Fruit fly (Drosophila melanogaster) whole organism, larva: ENCODE results near the gene Rad1.
A peak's percentile ranks its signal among the peaks of the same experiment; 100 is the strongest.

Experiments
- noc ChIP-seq: fragments of 200-800 bp; sonication (Bioruptor generic); optimal IDR thresholded peaks from 3 replicates; lab custom pipeline; 2019; ENCODE audit warnings: missing biosample characterization, mild to moderate bottlenecking, missing genetic modification characterization, moderate library complexity

The Rad1 gene

dm6 chr2L:2574717-2575273 is at the start of gene Rad1, which contains the start of gene Sws1:
TSS of gene Rad1 (minus strand) at chr2L:2575052.
TSS of gene Sws1 (minus strand) at chr2L:2575052.
- no peak for TF ChIP-seq noc (tag; lab: Kevin White, UChicago)

DNA sequence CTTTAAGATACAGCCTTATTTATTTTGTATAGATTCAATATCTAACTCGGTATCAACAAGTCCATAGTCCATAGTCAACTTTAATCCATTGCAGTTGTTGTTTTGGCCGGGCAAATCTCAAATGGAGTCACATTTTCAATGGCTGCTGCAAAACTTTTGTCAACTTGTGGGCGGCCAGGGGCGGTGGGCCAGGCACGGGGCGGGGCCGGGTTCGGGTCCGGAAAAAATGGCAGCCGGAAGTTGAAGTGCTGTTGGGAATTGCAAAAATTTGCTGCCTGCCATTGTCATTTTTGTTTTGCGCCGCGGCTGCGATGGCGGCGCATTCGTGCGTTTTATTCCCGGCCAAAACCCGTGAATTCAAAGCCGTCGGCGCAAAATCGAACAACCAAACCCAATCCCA is 49.1 kb upstream of the Rad1 start:
- TF ChIP-seq noc (tag; lab: Kevin White, UChicago): no peak

DNA sequence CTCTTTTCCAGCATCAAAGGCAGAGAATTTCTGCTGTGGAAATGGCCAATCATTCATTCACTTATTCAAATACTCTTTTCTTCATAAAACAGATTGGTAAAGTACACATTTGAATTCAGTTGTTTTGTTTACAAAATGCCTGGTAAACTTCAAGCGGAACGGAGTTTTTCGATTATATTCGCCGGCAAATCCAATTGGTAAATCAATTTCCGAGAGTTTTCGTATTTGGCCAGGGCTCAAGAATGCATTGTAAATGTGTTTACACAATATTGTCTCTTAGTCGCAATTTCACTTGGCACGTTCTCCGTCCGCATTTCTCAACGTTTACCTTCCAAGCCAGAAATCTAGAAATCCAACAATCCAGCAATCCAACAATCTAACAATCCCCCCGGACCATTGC is 45.0 kb upstream of the Rad1 start, which contains the start of gene CG43403:
Gene CG43403, plus strand, starts transcription at position 301 of the 400 bp plus-strand sequence.
- no peak for TF ChIP-seq noc (tag; lab: Kevin White, UChicago)

DNA sequence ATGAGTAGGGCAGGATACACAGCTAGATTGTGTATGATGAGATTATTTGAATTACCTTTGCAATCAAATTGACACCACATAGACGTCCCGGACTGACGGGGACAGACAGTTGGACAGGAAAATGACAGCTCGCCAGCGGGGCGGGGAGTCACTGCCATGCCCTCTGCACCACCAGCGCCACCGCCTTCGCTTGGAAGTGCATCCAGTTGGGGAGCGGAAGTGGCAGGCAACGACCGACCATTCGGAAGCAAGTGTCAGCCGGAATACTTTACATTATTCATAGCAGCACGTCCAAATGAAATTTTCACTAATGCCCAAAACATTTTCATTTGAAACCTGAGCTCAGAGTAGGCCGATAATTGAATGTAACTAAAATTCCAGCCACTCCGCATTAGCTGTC is 34.8 kb upstream of the Rad1 start, which contains the start of gene CG15395:
Gene CG15395, plus strand, starts transcription at position 301 of the 400 bp plus-strand sequence.
- no peak for TF ChIP-seq noc (tag; lab: Kevin White, UChicago)

dm6 chr2L:2606725-2607124 is 31.9 kb upstream of the Rad1 start:
- TF ChIP-seq noc (tag; lab: Kevin White, UChicago): no peak

dm6 chr2L:2591569-2591968 is 16.7 kb upstream of the Rad1 start, which contains the start of gene CG15394:
TSS of gene CG15394 (plus strand) at chr2L:2591869.
- no peak for TF ChIP-seq noc (tag; lab: Kevin White, UChicago)

dm6 chr2L:2585285-2585684 is 10.4 kb upstream of the Rad1 start, which contains the start of gene Drp1:
TSS of gene Drp1 (minus strand) at chr2L:2585430.
- TF ChIP-seq noc (tag; lab: Kevin White, UChicago): no peak

DNA sequence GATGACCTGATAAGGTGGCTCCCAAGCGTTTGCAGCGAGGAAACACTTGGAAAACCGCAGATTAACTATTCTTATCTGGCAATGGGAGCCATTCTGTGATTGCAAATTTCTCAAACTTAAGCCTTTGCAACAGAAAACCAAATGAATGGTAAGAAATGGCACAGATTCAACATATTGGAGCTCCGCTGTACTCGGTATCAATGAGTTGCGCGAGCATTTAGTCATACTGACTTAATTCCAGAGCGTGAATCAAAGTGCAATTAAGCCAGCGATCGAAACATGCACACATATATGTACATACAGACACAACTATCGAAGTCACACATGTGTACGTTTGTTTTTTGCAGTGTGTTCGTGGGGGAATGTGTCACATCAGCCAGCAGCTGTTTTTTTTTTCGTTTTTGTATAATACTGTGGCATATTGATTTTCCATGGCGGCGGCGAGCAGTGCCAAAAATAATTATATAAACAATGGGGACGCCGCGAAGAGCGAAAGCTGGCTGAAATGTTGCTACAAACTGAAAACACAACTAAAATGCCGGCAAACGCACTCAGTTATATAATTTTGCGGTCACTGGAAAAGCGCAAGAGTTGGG is 9.7 kb upstream of the Rad1 start:
- TF ChIP-seq noc (tag; lab: Kevin White, UChicago): no peak

- peak; percentile 1 for TF ChIP-seq noc (tag; lab: Kevin White, UChicago)
These were observed 5.0 kb upstream of the Rad1 start, which contains the start of the genes ND-B17.2 and Arpc5 for dm6 chr2L:2579669-2580351. TSS of gene ND-B17.2 (minus strand) at chr2L:2580172. TSS of gene Arpc5 (plus strand) at chr2L:2580292.

- no peak for TF ChIP-seq noc (tag; lab: Kevin White, UChicago)
These were observed 2.5 kb upstream of the Rad1 start, which contains the start of gene Elba2 for dm6 chr2L:2577361-2577737. TSS of gene Elba2 (plus strand) at chr2L:2577687.

DNA sequence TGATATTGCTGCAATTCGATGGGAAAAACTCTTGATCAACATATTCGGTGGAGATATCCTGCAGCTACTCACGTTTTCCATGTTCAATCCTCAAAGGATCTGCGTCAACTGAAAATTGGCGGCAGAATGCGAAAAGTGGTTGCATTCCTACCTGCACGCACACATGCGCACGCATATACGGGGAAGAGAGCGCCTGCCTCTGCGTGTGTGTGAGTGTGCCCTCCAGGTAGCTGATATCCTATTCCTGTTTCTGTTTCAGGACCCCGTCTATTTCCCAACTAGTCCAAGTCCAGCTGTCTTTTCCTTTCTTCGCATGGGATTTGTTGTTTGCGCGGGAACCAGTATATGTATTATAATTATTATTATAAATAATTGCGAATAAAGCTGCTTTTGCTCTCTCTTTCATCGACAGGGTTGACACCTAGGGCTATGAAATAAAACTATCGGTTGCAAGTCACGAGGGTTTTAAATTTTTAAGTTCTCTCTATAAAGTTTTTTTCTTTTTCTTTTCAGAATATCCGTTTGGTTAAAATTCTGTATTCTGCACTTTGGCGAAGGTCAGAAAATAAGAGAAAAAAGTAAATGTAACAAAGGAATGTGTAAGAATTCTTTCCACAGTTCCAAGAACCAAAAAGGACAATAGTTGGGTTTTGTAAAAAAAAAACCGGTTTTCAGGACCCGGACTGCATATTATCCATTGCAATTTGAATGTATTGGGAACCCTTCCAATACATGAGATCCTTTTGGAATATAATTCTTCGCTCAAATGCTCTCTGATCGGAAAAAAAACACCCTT is 1.9 kb upstream of the Rad1 start, which contains the start of gene insv:
Gene insv, minus strand, starts transcription at position 433 of the 796 bp plus-strand sequence.
- no peak for TF ChIP-seq noc (tag; lab: Kevin White, UChicago)

dm6 chr2L:2572937-2573336 is 1.9 kb downstream of the Rad1 start, which contains the start of gene Cyp309a2:
TSS of gene Cyp309a2 (minus strand) at chr2L:2573037.
- TF ChIP-seq noc (tag; lab: Kevin White, UChicago): no peak

DNA sequence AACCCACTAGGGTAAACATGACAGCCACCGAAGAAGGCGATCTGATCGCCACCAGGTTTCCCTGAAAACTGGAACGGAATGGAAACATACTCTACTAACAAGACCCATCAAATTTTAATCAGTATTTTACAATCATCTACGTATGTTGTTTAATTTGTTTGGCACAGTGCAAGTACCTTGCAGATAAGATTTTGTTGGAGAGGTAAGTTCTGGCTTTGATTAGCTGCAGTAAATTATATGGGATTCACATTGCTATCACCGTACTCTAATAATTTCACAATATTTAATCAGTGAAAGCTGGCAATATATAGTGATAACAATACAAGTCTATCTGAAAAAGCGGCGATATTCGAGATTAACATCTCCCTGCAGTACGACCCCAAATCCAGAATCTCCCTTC is 10.1 kb downstream of the Rad1 start, which contains the start of gene Cyp309a1:
Gene Cyp309a1, minus strand, starts transcription at position 73 of the 400 bp plus-strand sequence.
- peak; percentile 2 for TF ChIP-seq noc (tag; lab: Kevin White, UChicago)

DNA sequence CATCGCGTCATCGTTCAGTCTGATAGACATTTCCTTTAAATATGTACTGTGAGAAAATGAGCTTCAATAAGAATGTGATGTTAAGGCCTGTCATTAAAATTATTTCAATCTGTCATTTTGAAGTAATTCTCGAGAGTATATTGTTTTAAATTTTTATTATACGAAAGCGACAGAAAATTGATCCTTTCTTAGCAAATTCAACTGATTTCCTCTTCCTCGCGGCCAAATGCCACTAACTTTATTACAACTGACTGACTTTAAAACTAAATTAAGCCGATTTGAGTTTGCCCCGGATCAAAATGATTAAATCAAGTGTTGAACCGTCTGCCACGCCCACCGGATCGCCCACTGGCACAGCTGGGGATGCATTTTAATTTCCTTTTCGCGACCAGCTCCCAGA is 22.1 kb downstream of the Rad1 start, which contains the start of gene CG3515:
Gene CG3515, minus strand, starts transcription at position 101 of the 400 bp plus-strand sequence.
- no peak for TF ChIP-seq noc (tag; lab: Kevin White, UChicago)

DNA sequence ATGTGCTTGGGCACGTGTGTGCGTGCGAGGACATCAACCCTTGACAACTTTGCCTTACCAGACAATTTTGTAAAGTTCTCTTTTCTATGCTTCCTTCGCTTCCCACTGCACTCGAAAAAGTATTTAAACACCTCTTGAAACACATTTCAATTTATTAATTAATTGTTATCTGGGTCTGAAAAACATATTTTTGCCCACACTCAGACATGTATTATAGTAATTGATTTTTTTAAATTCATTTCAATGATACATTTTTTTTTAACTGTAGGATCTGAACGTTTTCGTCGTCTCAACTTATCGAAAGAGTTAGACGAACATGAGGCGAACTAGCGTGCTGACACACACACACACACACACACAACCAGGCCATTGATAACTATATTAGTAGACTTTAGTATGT is 32.4 kb downstream of the Rad1 start:
- TF ChIP-seq noc (tag; lab: Kevin White, UChicago): no peak
